Fruit fly (Drosophila melanogaster) Kc167 (cell line): Measurements from ENCODE around the gene CG42659.

Source experiments
- Sin3A ChIP-seq: fragments of >200 bp; optimal IDR thresholded peaks from 2 replicates; lab custom pipeline; 2018; ENCODE audit warnings: missing external identifiers
- insv ChIP-seq: fragments of >200 bp; optimal IDR thresholded peaks from 3 replicates; lab custom pipeline; 2018; ENCODE audit warnings: missing external identifiers
- psq ChIP-seq: fragments of >200 bp; optimal IDR thresholded peaks from 2 replicates; lab custom pipeline; 2017; ENCODE audit warnings: missing external identifiers
- ttk ChIP-seq: sonication (Bioruptor generic); optimal IDR thresholded peaks from 2 replicates; lab custom pipeline; 2017; ENCODE audit warnings: missing external identifiers

DNA sequence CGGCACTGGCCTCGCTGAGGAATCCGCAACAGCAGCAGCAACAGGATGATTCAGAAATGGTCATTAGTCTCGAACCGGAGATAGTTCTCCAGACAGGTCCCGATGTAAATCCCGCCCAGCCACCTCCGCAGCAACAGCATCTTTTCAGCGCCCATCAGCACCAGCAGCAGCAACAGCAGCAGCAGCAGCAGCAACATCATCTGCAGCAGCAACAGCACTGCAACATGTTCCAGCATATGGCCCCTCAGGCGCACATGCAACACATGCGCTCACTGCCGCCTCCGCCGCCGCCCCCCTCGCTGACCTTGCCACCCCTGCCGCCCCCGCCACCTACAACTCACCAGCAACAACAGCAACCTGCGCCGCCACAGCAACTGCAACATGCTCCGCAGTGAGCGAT lies 34.2 kb upstream of the CG42659 start:
- TF ChIP-seq Sin3A (lab: Kevin White, UChicago) (no peak), ttk (lab: Kevin White, UChicago) (no peak), insv (lab: Kevin White, UChicago) (no peak), psq (no peak)
